Worm (Caenorhabditis elegans): ENCODE data around the gene F40F8.3.

F40F8.3 gene

DNA sequence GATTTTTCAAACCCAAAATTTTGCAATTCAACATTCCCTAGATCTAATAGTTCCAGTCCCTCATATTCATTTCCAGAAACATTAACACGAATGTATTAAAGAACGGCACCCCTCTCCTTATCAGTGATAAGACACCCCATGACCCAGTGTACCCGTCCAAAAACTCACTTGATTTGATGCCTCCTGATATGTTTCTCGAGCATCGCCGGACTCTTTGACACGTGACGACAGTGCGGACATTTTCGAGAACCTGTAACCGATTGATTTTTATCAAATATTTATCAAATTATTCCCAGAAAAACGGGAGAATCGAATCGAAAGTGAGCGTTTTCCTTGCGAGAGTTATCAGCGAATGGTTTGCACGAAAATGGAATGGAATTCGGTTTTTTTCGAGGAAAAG, 21.9 kb downstream of the F40F8.3 start:
- TF ChIP-seq M03D4.4 (tag; optimal IDR thresholded peaks at IDR 0.05) (no peak), blmp-1 (tag; optimal IDR thresholded peaks at IDR 0.05) (no peak), unc-39 (tag; optimal IDR thresholded peaks at IDR 0.05) (no peak), ceh-39 (tag; optimal IDR thresholded peaks at IDR 0.05) (no peak), ham-2 (GFP tag; optimal IDR thresholded peaks at IDR 0.05) (no peak), nhr-76 (tag; optimal IDR thresholded peaks at IDR 0.05) (no peak), lsy-2 (tag; optimal IDR thresholded peaks at IDR 0.05) (no peak), elt-1 (tag; optimal IDR thresholded peaks at IDR 0.05; ENCODE audit: borderline replicate concordance, insufficient read depth) (no peak), nhr-12 (tag; optimal IDR thresholded peaks at IDR 0.05) (no peak), cnd-1 (tag; optimal IDR thresholded peaks at IDR 0.05) (no peak), lin-32 (GFP tag; optimal IDR thresholded peaks at IDR 0.05) (no peak)

DNA sequence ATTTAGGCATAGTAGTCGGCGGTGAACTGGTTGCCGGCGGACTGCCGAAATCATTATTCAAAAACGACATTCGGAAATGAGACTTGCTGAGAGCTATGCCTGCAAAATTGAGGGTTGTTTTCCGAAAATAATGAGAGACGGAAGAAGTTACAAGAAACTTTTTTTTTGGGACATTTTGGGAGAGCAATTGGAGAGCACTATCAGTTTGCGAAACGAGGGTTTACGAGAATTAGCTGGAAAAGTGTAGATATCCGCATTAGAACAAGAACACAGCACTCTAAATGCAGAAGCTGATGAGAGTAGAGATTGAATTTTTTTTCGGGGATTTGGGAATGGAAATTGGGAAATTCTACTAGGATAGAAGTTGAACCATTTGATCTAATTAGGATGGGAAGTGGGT, 23.4 kb downstream of the F40F8.3 start, which contains the start of gene pqm-1:
Gene pqm-1, minus strand, starts transcription at position 101 of the 400 bp plus-strand sequence.
- no peak for TF ChIP-seq zip-8 (tag; optimal IDR thresholded peaks at IDR 0.05)
- TF ChIP-seq ceh-39 (tag; optimal IDR thresholded peaks at IDR 0.05), result no peak
- no peak for TF ChIP-seq blmp-1 (tag; optimal IDR thresholded peaks at IDR 0.05)
- no peak for TF ChIP-seq sem-2 (GFP tag; optimal IDR thresholded peaks at IDR 0.05)
- no peak for TF ChIP-seq ceh-83 (GFP tag; optimal IDR thresholded peaks at IDR 0.05)
- no peak for TF ChIP-seq unc-62 (GFP tag; optimal IDR thresholded peaks at IDR 0.05)
- no peak for TF ChIP-seq nhr-28 (tag; optimal IDR thresholded peaks at IDR 0.05)
- TF ChIP-seq lin-13 (tag; optimal IDR thresholded peaks at IDR 0.05), result no peak

DNA sequence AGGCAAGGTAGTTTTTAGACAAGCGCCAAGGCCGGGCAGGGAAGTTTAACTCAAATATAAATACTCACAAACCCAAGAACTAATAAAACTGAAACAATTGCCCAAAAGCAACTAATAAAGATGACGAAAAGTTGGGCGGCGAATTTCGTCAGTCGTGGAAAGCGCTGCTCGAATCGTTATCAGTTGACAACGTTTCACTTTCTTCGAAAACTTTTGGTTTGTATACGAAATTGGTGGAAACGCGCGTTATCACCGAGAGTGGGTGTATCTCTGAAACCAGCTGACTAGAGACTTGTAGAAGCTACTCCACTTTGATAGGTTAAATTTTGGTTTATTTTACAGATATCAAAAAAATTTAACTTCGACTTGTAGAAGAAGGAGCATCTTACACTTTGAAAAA, 24.0 kb downstream of the F40F8.3 start:
- TF ChIP-seq mls-2 (tag; optimal IDR thresholded peaks at IDR 0.05) (no peak), flh-1 (GFP tag; optimal IDR thresholded peaks at IDR 0.05) (no peak), mab-5 (tag; optimal IDR thresholded peaks at IDR 0.05) (no peak), lsy-2 (tag; optimal IDR thresholded peaks at IDR 0.05) (no peak), elt-1 (tag; optimal IDR thresholded peaks at IDR 0.05; ENCODE audit: borderline replicate concordance, insufficient read depth) (no peak), hlh-1 (tag; optimal IDR thresholded peaks at IDR 0.05) (no peak), ztf-11 (tag; optimal IDR thresholded peaks at IDR 0.05) (no peak), ceh-43 (GFP tag; optimal IDR thresholded peaks at IDR 0.05) (no peak), zip-8 (tag; optimal IDR thresholded peaks at IDR 0.05) (no peak), tbx-8 (GFP tag; optimal IDR thresholded peaks at IDR 0.05) (no peak), blmp-1 (tag; optimal IDR thresholded peaks at IDR 0.05) (no peak), bed-3 (GFP tag; optimal IDR thresholded peaks at IDR 0.05) (no peak), M03D4.4 (tag; optimal IDR thresholded peaks at IDR 0.05) (no peak), nhr-12 (tag; optimal IDR thresholded peaks at IDR 0.05) (no peak), nhr-28 (tag; optimal IDR thresholded peaks at IDR 0.05) (no peak), unc-120 (tag; optimal IDR thresholded peaks at IDR 0.05; ENCODE audit: poor library complexity, severe bottlenecking) (no peak), ham-2 (GFP tag; optimal IDR thresholded peaks at IDR 0.05) (no peak), nhr-2 (tag; optimal IDR thresholded peaks at IDR 0.05) (no peak), sptf-1 (tag; optimal IDR thresholded peaks at IDR 0.05) (no peak), lin-32 (GFP tag; optimal IDR thresholded peaks at IDR 0.05) (no peak)

DNA sequence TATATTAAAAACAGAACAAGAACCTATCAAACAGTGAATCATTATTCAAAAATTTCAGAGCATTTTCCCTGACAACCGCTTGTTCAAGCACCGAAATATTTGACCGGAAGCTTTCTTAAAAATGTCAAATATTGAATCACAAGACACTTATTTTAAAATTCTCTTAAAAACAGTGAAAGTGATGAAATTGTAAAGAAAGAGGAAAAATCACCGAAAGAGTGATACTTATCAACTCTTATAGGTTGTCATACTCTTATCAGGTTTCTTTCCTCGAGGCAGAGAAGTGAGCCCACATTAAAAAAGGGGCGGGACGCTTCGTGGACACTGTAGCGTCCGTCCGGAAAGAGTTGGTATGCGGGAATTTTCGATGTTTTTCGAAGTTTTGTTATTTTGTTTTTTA, 24.7 kb downstream of the F40F8.3 start:
- TF ChIP-seq nhr-2 (tag; optimal IDR thresholded peaks at IDR 0.05) (no peak), hlh-1 (tag; optimal IDR thresholded peaks at IDR 0.05) (no peak), mep-1 (tag; optimal IDR thresholded peaks at IDR 0.05) (no peak), ceh-83 (GFP tag; optimal IDR thresholded peaks at IDR 0.05) (no peak), flh-1 (GFP tag; optimal IDR thresholded peaks at IDR 0.05) (no peak), snpc-4 (tag; optimal IDR thresholded peaks at IDR 0.05) (no peak), nhr-28 (tag; optimal IDR thresholded peaks at IDR 0.05) (no peak), pha-4 (tag; optimal IDR thresholded peaks at IDR 0.05) (no peak), cnd-1 (tag; optimal IDR thresholded peaks at IDR 0.05) (no peak), drap-1 (GFP tag; optimal IDR thresholded peaks at IDR 0.05) (no peak), mls-2 (tag; optimal IDR thresholded peaks at IDR 0.05) (no peak), zip-8 (tag; optimal IDR thresholded peaks at IDR 0.05) (no peak), ceh-43 (GFP tag; optimal IDR thresholded peaks at IDR 0.05) (no peak), lin-32 (GFP tag; optimal IDR thresholded peaks at IDR 0.05) (no peak), nhr-237 (tag; optimal IDR thresholded peaks at IDR 0.05) (no peak), nhr-76 (tag; optimal IDR thresholded peaks at IDR 0.05) (no peak), unc-39 (tag; optimal IDR thresholded peaks at IDR 0.05) (no peak)

Measured in whole organism, mixed stage, embryonic.